Worm (Caenorhabditis elegans) whole organism, L3 larva: ENCODE data around the gene rskd-1.

Source experiments
- R02D3.7 ChIP-seq: fragments of 150-350 bp; optimal IDR thresholded peaks from 2 replicates; lab custom pipeline; 2014; ENCODE audit warnings: missing biosample characterization, missing genetic modification characterization
- ZK546.5 ChIP-seq: sonication (generic microtip); optimal IDR thresholded peaks from 2 replicates; lab custom pipeline; 2017; ENCODE audit warnings: missing biosample characterization, missing genetic modification characterization
- aly-2 ChIP-seq: fragments of 150-350 bp; optimal IDR thresholded peaks from 2 replicates; lab custom pipeline; 2014; ENCODE audit warnings: missing biosample characterization, missing genetic modification characterization
- ama-1 ChIP-seq: fragments of 150-350 bp; optimal IDR thresholded peaks from 2 replicates; lab custom pipeline; 2018
- ceh-16 ChIP-seq: sonication (generic microtip); optimal IDR thresholded peaks from 2 replicates; lab custom pipeline; 2017; ENCODE audit warnings: missing biosample characterization, missing genetic modification characterization
- ceh-28 ChIP-seq: fragments of 150-350 bp; optimal IDR thresholded peaks from 2 replicates; lab custom pipeline; 2014; ENCODE audit warnings: missing biosample characterization, missing genetic modification reagents, missing genetic modification characterization
- ceh-82 ChIP-seq: fragments of 150-350 bp; optimal IDR thresholded peaks from 2 replicates; lab custom pipeline; 2014; ENCODE audit warnings: missing biosample characterization, missing genetic modification characterization
- ceh-9 ChIP-seq: sonication (generic microtip); optimal IDR thresholded peaks from 2 replicates; lab custom pipeline; 2018; ENCODE audit warnings: missing biosample characterization, missing genetic modification characterization
- daf-12 ChIP-seq: fragments of 150-350 bp; optimal IDR thresholded peaks from 2 replicates; lab custom pipeline; 2014; ENCODE audit warnings: missing biosample characterization, missing genetic modification reagents, missing genetic modification characterization
- egl-27 ChIP-seq: sonication (generic microtip); optimal IDR thresholded peaks from 4 replicates; lab custom pipeline; 2017; ENCODE audit warnings: missing biosample characterization, missing genetic modification reagents, missing genetic modification characterization
- egl-5 ChIP-seq: fragments of 150-350 bp; optimal IDR thresholded peaks from 2 replicates; lab custom pipeline; 2017; ENCODE audit warnings: missing biosample characterization, missing genetic modification reagents, missing genetic modification characterization, inconsistent platforms
- elt-1 ChIP-seq: fragments of 150-350 bp; optimal IDR thresholded peaks from 2 replicates; lab custom pipeline; 2014; ENCODE audit warnings: missing biosample characterization, missing genetic modification characterization
- elt-2 ChIP-seq: sonication (generic microtip); optimal IDR thresholded peaks from 2 replicates; lab custom pipeline; 2016; ENCODE audit warnings: missing genetic modification reagents, mild to moderate bottlenecking, missing genetic modification characterization, missing compliant biosample characterization
- elt-3 ChIP-seq, 3 experiments: fragments of 150-350 bp in 1 of 3; sonication (generic microtip) in 2 of 3; optimal IDR thresholded peaks; 2 replicates in 2 of 3; 4 replicates in 1 of 3; lab custom pipeline; 2014 to 2017; ENCODE audit warnings: missing biosample characterization in 3 of 3, missing genetic modification characterization in 3 of 3
- eor-1 ChIP-seq, 2 experiments: fragments of 150-350 bp; optimal IDR thresholded peaks; 2 replicates each; lab custom pipeline; 2014 to 2018; ENCODE audit warnings: missing biosample characterization in 2 of 2, missing genetic modification characterization in 2 of 2
- fkh-10 ChIP-seq: sonication (generic microtip); optimal IDR thresholded peaks from 2 replicates; lab custom pipeline; 2017; ENCODE audit warnings: missing biosample characterization, missing genetic modification reagents, missing genetic modification characterization
- fkh-2 ChIP-seq: fragments of 150-350 bp; optimal IDR thresholded peaks from 2 replicates; lab custom pipeline; 2014; ENCODE audit warnings: missing biosample characterization, missing genetic modification reagents, missing genetic modification characterization
- fos-1 ChIP-seq: fragments of 150-350 bp; optimal IDR thresholded peaks from 2 replicates; lab custom pipeline; 2014; ENCODE audit warnings: missing biosample characterization, missing genetic modification characterization
- hmg-11 ChIP-seq: sonication (generic microtip); optimal IDR thresholded peaks from 2 replicates; lab custom pipeline; 2016; ENCODE audit warnings: missing genetic modification characterization, missing compliant biosample characterization
- jun-1 ChIP-seq: fragments of 150-350 bp; optimal IDR thresholded peaks from 2 replicates; lab custom pipeline; 2014; ENCODE audit warnings: missing biosample characterization, missing genetic modification reagents, missing genetic modification characterization
- lin-15B ChIP-seq: fragments of 150-350 bp; optimal IDR thresholded peaks from 2 replicates; lab custom pipeline; 2014; ENCODE audit warnings: missing biosample characterization, missing genetic modification characterization
- lin-39 ChIP-seq: fragments of 150-350 bp; optimal IDR thresholded peaks from 2 replicates; lab custom pipeline; 2018; ENCODE audit warnings: missing biosample characterization, missing genetic modification reagents, missing genetic modification characterization
- lsy-12 ChIP-seq: sonication (generic microtip); optimal IDR thresholded peaks from 2 replicates; lab custom pipeline; 2016; ENCODE audit warnings: mild to moderate bottlenecking, missing genetic modification characterization, missing compliant biosample characterization
- mdl-1 ChIP-seq: fragments of 150-350 bp; optimal IDR thresholded peaks from 2 replicates; lab custom pipeline; 2014; ENCODE audit warnings: missing biosample characterization, missing genetic modification characterization
- mml-1 ChIP-seq: fragments of 150-350 bp; sonication (generic microtip); optimal IDR thresholded peaks from 3 replicates; lab custom pipeline; 2014; ENCODE audit warnings: missing biosample characterization, missing genetic modification characterization
- nfya-1 ChIP-seq: sonication (generic microtip); optimal IDR thresholded peaks from 2 replicates; lab custom pipeline; 2017; ENCODE audit warnings: missing genetic modification characterization, mild to moderate bottlenecking, missing compliant biosample characterization, antibody characterized with exemption, moderate library complexity; ENCODE audit not compliant: insufficient read depth
- nhr-12 ChIP-seq: fragments of 150-350 bp; optimal IDR thresholded peaks from 2 replicates; lab custom pipeline; 2014; ENCODE audit warnings: missing biosample characterization, missing genetic modification characterization
- nhr-23 ChIP-seq: fragments of 150-350 bp; optimal IDR thresholded peaks from 2 replicates; lab custom pipeline; 2014; ENCODE audit warnings: missing biosample characterization, missing genetic modification reagents, missing genetic modification characterization
- nhr-237 ChIP-seq: fragments of 150-350 bp; optimal IDR thresholded peaks from 2 replicates; lab custom pipeline; 2014; ENCODE audit warnings: missing biosample characterization, missing genetic modification characterization
- nhr-25 ChIP-seq: sonication (generic microtip); optimal IDR thresholded peaks from 2 replicates; lab custom pipeline; 2017; ENCODE audit warnings: missing biosample characterization, missing genetic modification characterization
- nhr-28 ChIP-seq: fragments of 150-350 bp; optimal IDR thresholded peaks from 2 replicates; lab custom pipeline; 2014; ENCODE audit warnings: missing biosample characterization, missing genetic modification characterization
- nhr-43 ChIP-seq: sonication (generic microtip); optimal IDR thresholded peaks from 2 replicates; lab custom pipeline; 2016; ENCODE audit warnings: mild to moderate bottlenecking, missing genetic modification characterization, missing compliant biosample characterization; ENCODE audit not compliant: poor library complexity, severe bottlenecking
- nhr-67 ChIP-seq: fragments of 150-350 bp; optimal IDR thresholded peaks from 2 replicates; lab custom pipeline; 2014; ENCODE audit warnings: missing biosample characterization, missing genetic modification characterization
- nhr-76 ChIP-seq: fragments of 150-350 bp; sonication (generic microtip); optimal IDR thresholded peaks from 5 replicates; lab custom pipeline; 2014; ENCODE audit warnings: missing biosample characterization, missing genetic modification characterization
- nhr-77 ChIP-seq: fragments of 150-350 bp; optimal IDR thresholded peaks from 2 replicates; lab custom pipeline; 2014; ENCODE audit warnings: missing biosample characterization, missing genetic modification characterization
- pha-4 ChIP-seq: fragments of 150-350 bp; optimal IDR thresholded peaks from 2 replicates; lab custom pipeline; 2014; ENCODE audit warnings: missing biosample characterization, missing genetic modification reagents, missing genetic modification characterization
- pqm-1 ChIP-seq: fragments of 150-350 bp; optimal IDR thresholded peaks from 2 replicates; lab custom pipeline; 2017; ENCODE audit warnings: missing biosample characterization, missing genetic modification characterization, inconsistent platforms
- sea-2 ChIP-seq: fragments of 150-350 bp; sonication (generic microtip); optimal IDR thresholded peaks from 4 replicates; lab custom pipeline; 2014; ENCODE audit warnings: missing biosample characterization, missing genetic modification reagents, missing genetic modification characterization
- skn-1 ChIP-seq: fragments of 150-350 bp; optimal IDR thresholded peaks from 2 replicates; lab custom pipeline; 2014; ENCODE audit warnings: missing biosample characterization, missing genetic modification characterization
- snpc-4 ChIP-seq: fragments of 150-350 bp; optimal IDR thresholded peaks from 2 replicates; lab custom pipeline; 2014; ENCODE audit warnings: missing biosample characterization, missing genetic modification characterization
- unc-39 ChIP-seq: sonication (generic microtip); optimal IDR thresholded peaks from 4 replicates; lab custom pipeline; 2017; ENCODE audit warnings: missing biosample characterization, missing genetic modification characterization
- unc-62 ChIP-seq: fragments of 150-350 bp; sonication (generic microtip); optimal IDR thresholded peaks from 4 replicates; lab custom pipeline; 2014; ENCODE audit warnings: missing biosample characterization, missing genetic modification reagents, missing genetic modification characterization
- zag-1 ChIP-seq: fragments of 150-350 bp; optimal IDR thresholded peaks from 2 replicates; lab custom pipeline; 2014; ENCODE audit warnings: missing biosample characterization, missing genetic modification characterization
- ztf-11 ChIP-seq: fragments of 150-350 bp; optimal IDR thresholded peaks from 2 replicates; lab custom pipeline; 2014; ENCODE audit warnings: missing biosample characterization, missing genetic modification characterization

The rskd-1 gene

ce11 chrV:12296122-12296521, 7.7 kb upstream of the rskd-1 start:
- peak; percentile 27 for TF ChIP-seq pqm-1
- no peak for TF ChIP-seq hmg-11 (tag; lab: Kevin White, UChicago)
- peak; percentile 43 for TF ChIP-seq elt-2 (tag; lab: Kevin White, UChicago)

DNA sequence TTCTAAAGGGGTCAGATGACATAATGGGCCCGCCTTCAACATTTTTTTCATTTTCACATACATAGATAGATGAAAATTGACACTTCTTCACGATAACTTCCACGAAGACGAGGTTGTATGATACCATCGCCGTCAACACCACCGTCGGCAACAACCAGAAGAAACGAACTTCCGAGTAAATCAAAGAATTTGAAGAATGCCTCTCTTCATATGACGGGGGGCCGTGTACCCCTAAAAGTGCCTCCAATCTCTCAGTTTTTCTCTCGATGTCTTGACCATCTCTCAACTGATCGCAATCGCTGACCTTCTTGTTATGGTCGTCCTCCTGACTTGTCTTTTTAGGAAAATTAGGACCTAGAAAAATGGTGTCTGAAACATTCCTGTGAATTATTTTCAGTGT, 7.1 kb upstream of the rskd-1 start:
- TF ChIP-seq lin-39 (tag; lab: Kevin White, UChicago) (no peak), elt-1 (tag; lab: Kevin White, UChicago) (peak; percentile 28)

DNA sequence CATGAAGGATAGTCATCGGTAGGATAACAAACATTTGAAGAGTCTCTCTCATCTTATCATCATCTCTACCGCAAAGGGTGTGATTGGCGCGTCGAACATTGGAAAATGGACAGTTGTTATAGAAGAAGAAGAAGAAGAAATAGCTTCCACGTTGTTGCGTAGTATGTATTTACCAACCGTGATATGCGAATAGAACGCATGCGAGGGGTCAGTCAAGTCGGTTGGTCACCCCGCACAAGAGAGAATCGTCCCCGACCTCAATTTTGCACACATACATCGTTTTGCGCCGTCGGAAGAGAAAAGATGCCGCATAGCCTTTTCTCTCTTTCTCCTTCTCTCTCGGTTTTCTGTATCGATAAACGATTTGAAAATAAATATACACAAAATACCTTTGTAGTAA, 6.6 kb upstream of the rskd-1 start:
- peak; percentile 2 for TF ChIP-seq nhr-43 (tag; lab: Kevin White, UChicago)
- no peak for TF ChIP-seq elt-3 (tag; optimal IDR thresholded peaks at IDR 0.05; lab: Kevin White, UChicago)
- no peak for TF ChIP-seq fkh-2 (tag; lab: Kevin White, UChicago)
- TF ChIP-seq aly-2 = no peak
- peak; percentile 80 for TF ChIP-seq nhr-23 (tag; lab: Kevin White, UChicago)

- TF ChIP-seq hmg-11 (tag; lab: Kevin White, UChicago) = no peak
- TF ChIP-seq ceh-28 (tag; lab: Kevin White, UChicago) = no peak
- TF ChIP-seq elt-3 (tag; optimal IDR thresholded peaks at IDR 0.05; lab: Kevin White, UChicago) = peak in 2 of 3 experiments; percentile 23 to 49
- peak; percentile 4 for TF ChIP-seq nhr-25
These were observed 5.7 kb upstream of the rskd-1 start for ce11 chrV:12294091-12294490.

ce11 chrV:12291587-12291986, 3.2 kb upstream of the rskd-1 start, which contains the start of the genes srpa-68 and srh-16:
TSS of gene srpa-68 (minus strand) at chrV:12291658.
TSS of gene srh-16 (plus strand) at chrV:12291861.
- TF ChIP-seq fos-1 (tag; lab: Kevin White, UChicago) (no peak), nhr-43 (tag; lab: Kevin White, UChicago) (peak; percentile 80), R02D3.7 (tag; lab: Kevin White, UChicago) (peak; percentile 86), aly-2 (peak; percentile 4), ceh-9 (tag; lab: Kevin White, UChicago) (no peak), unc-39 (tag; lab: Kevin White, UChicago) (no peak), pha-4 (tag; lab: Kevin White, UChicago) (peak; percentile 92), elt-2 (tag; lab: Kevin White, UChicago) (peak; percentile 61), lin-39 (tag; lab: Kevin White, UChicago) (peak; percentile 70), egl-5 (tag; lab: Kevin White, UChicago) (peak; percentile 58), nhr-76 (no peak), nfya-1 (peak; percentile 89), egl-27 (no peak), lin-15B (peak; percentile 85), hmg-11 (tag; lab: Kevin White, UChicago) (peak; percentile 93), nhr-237 (tag; lab: Kevin White, UChicago) (no peak), ztf-11 (tag; lab: Kevin White, UChicago) (no peak), lsy-12 (peak; percentile 79), pqm-1 (peak; percentile 37), ceh-82 (peak; percentile 49), daf-12 (tag; lab: Kevin White, UChicago) (no peak), fkh-10 (GFP tag; lab: Kevin White, UChicago) (peak; percentile 21), jun-1 (tag; lab: Kevin White, UChicago) (peak; percentile 74), eor-1 (tag; optimal IDR thresholded peaks at IDR 0.05; lab: Kevin White, UChicago) (no peak), sea-2 (GFP tag; lab: Kevin White, UChicago) (no peak), ceh-16 (tag; lab: Kevin White, UChicago) (no peak), fkh-2 (tag; lab: Kevin White, UChicago) (no peak), elt-3 (tag; optimal IDR thresholded peaks at IDR 0.05; lab: Kevin White, UChicago) (no peak), nhr-67 (tag; lab: Kevin White, UChicago) (no peak), skn-1 (tag; lab: Kevin White, UChicago) (peak; percentile 65), mml-1 (tag; lab: Kevin White, UChicago) (no peak), ama-1 (lab: Kevin White, UChicago) (peak; percentile 35), mdl-1 (tag; lab: Kevin White, UChicago) (peak; percentile 5), nhr-28 (no peak), elt-1 (tag; lab: Kevin White, UChicago) (peak; percentile 41), nhr-25 (peak; percentile 70), snpc-4 (peak; percentile 87), zag-1 (peak; percentile 11), nhr-77 (peak; percentile 52), ceh-28 (tag; lab: Kevin White, UChicago) (peak; percentile 63), unc-62 (GFP tag; lab: Kevin White, UChicago) (no peak), nhr-12 (tag; lab: Kevin White, UChicago) (no peak), ZK546.5 (tag; lab: Kevin White, UChicago) (peak; percentile 1), nhr-23 (tag; lab: Kevin White, UChicago) (peak; percentile 87)
